Worm (Caenorhabditis elegans): ENCODE data around the gene F52C12.2.

Gene F52C12.2

DNA sequence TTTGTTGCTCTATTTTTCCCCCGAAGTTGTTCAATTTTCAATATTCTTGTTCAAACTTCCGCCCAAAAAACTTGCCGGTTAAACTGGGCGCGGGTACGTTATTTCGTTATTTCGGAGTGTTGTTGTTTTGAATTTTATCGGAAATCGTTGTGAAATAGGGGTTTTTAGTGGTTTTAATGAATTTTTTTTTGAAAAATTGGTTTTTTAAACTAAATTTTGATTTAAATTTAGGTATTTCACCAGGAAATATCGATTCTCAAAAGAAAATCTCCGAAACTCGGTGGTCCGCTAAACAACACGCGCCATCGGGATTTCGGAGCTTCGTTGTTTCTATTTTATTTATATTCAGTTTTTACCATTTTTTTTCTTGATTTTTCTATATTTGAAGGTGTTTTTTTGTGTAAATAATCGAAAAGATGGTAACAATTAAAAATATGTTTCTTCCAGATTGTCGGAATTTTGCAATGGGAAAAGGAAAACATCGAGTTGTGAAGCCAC, at the start of gene F52C12.2:
Gene F52C12.2 (plus strand): TSS at position 448 of the 498 bp plus-strand sequence.
- no peak for TF ChIP-seq dao-5 (tag; optimal IDR thresholded peaks at IDR 0.05)
- no peak for TF ChIP-seq him-1 (tag; optimal IDR thresholded peaks at IDR 0.05)
- TF ChIP-seq W03F9.2 (tag; optimal IDR thresholded peaks at IDR 0.05): no peak

DNA sequence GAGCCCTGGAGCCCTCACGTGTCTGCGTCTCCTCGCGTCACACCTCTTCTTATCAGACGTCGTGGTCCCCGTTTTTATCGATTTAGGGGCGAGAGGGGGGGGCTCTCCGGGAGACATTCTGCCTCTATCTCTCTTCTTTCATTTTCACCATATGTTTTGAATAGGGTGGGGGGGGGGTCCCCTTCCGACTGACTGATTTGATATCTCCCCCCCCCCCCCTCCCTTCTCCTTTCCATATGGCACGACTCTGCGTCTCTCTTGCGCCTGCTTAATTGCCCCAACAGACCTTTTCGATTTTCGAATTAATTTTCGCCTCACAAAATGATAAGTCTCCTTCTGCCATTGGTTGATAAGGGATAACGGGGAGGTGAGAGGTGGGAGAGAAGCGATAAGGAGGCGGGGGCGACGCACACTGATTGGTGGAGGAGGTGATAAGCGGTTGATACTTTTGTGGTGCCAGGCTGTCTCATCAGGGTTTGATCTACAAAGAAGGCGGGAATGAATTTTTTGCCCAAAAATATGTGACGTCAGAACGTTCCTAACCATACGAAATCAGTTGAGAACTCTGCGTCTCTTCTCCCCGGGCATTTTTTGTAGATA, 49.2 kb upstream of the F52C12.2 start:
- TF ChIP-seq W03F9.2 (tag; optimal IDR thresholded peaks at IDR 0.05) (no peak), him-1 (tag; optimal IDR thresholded peaks at IDR 0.05) (no peak), dao-5 (tag; optimal IDR thresholded peaks at IDR 0.05) (no peak)

DNA sequence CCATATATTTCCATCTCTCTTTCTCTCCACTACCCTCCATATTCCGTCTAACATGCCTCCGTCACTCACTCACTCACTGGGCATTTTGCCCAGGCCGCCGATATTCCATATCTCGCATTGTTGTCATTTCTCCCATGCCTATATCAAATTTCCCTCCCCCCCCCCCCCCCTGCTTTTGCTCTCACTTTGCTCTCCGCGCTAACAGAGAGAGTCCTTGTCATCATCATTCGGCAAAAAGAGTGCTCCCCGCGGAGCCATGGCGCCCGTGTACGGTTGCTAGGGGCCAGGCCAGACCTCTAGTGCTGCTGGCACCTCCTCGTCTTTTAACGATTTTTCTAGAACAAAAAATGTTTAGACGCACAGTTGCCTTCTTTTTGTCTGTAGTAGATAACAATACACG, 48.1 kb upstream of the F52C12.2 start:
- TF ChIP-seq W03F9.2 (tag; optimal IDR thresholded peaks at IDR 0.05): no peak
- TF ChIP-seq dao-5 (tag; optimal IDR thresholded peaks at IDR 0.05): no peak
- no peak for TF ChIP-seq him-1 (tag; optimal IDR thresholded peaks at IDR 0.05)

DNA sequence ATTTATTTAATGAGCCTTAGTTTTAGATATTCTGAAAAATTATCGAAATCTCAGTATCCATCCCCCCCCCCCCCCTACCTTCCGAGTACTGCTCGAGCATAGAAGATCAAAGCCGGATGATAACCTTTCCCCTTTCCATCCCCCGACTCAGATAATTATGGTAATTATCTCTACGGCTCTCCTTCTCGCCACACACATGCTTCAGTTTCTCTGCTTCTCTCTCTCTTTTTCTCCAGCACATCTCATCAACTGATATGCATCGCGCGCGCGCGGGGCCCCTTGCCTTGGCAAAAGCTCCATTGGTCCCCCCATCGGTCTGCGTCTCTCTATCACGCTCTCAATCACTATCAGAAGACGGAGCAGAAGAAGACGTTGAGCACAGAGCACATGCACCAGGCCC, 46.7 kb upstream of the F52C12.2 start:
- TF ChIP-seq W03F9.2 (tag; optimal IDR thresholded peaks at IDR 0.05) (no peak), dao-5 (tag; optimal IDR thresholded peaks at IDR 0.05) (no peak), him-1 (tag; optimal IDR thresholded peaks at IDR 0.05) (no peak)

DNA sequence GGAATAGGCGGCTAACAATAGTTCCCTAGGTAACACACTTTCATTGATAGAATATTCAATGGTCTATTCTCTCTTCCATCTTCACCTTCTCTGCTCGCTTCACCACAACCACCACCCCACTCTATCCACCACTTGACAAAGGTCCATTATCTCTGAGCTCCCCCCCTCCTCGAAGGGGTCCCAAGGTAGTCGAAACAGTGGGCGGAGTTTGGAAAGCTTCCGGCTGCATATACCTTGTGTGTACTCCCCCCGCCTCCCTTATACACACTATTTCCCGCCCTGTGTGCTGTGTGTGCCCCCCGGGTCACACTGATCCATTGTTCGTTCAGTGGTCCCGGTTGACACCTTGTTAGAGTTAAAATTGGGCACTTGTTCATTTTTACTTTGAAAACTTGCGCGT, 44.9 kb upstream of the F52C12.2 start:
- no peak for TF ChIP-seq dao-5 (tag; optimal IDR thresholded peaks at IDR 0.05)
- TF ChIP-seq W03F9.2 (tag; optimal IDR thresholded peaks at IDR 0.05): no peak
- TF ChIP-seq him-1 (tag; optimal IDR thresholded peaks at IDR 0.05): no peak

DNA sequence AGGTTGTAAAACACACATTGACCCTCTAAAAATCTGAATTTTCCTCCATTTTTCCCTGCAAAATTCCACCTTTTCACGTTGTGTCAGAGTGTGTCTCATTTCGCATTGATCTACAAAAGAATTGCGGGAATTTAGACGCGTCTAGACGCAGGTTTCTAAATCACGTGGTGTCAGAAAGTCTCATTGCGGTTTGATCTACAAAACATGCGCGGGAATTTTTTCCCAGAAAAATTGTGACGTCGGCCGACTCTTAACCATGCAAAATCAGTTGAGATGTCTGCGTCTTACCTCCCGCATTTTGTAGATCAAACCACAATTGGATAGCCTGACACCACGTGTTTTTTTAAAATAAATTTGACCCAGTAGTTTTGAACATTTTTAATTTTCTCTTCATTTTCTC, 44.5 kb upstream of the F52C12.2 start:
- TF ChIP-seq him-1 (tag; optimal IDR thresholded peaks at IDR 0.05) (no peak), W03F9.2 (tag; optimal IDR thresholded peaks at IDR 0.05) (no peak), dao-5 (tag; optimal IDR thresholded peaks at IDR 0.05) (no peak)

DNA sequence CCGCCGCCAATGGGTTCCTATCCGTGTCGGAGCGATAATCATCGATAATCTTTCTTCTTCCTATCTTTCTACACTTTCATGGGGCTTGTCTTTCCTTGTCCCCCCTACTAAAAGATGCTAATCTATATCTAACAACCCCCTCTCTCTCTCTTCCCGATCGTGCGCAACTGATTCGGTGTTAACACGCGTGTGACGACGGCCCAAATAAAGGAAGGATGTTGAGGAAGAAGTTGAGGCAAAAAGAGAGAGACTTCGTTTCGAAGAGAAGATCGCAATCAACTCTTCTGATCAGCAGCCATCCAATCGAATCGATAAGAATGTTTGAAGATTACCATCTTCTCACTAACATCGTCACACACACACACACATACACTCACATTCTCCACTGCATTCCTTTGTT, 42.1 kb upstream of the F52C12.2 start:
- TF ChIP-seq dao-5 (tag; optimal IDR thresholded peaks at IDR 0.05) (no peak), him-1 (tag; optimal IDR thresholded peaks at IDR 0.05) (no peak), W03F9.2 (tag; optimal IDR thresholded peaks at IDR 0.05) (no peak)

DNA sequence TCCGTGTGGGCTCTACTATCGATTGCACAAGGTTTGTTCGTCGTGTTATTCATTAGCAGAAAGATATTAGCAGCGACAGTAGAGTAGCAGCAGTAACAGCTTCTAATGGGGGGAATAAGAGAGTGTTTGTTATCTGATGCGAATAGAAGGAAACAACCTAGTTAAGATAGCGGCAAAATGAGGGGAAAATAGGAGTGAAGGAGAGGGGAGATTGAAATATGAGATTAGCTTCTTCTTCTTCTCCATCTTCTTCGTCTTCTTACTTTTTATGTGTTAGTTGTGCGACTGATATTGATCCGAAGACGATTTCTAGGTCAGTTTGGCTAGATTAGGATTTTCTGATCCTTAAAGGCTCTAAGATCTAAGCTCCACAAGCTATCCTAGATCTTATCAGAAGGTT, 38.5 kb upstream of the F52C12.2 start:
- TF ChIP-seq dao-5 (tag; optimal IDR thresholded peaks at IDR 0.05): no peak
- no peak for TF ChIP-seq W03F9.2 (tag; optimal IDR thresholded peaks at IDR 0.05)
- no peak for TF ChIP-seq him-1 (tag; optimal IDR thresholded peaks at IDR 0.05)

DNA sequence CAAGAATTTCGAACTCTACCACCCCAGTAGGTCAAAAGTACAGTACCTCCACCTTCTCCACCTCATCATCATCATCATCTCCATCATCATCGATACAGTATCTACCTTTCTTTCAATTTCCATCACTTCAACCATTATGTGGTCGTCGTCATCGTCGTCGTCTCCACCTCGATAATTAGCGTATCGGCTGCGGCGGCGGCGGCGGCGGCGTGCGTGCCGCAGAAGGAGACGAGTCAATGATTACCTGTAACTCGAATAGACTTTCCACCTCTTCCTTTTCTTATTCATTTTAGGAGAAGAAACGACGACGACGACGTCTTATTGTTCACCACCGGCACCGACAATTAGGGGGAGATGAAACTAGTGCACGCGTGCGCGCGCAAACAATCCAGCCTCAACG, 37.8 kb upstream of the F52C12.2 start:
- TF ChIP-seq him-1 (tag; optimal IDR thresholded peaks at IDR 0.05) (no peak), W03F9.2 (tag; optimal IDR thresholded peaks at IDR 0.05) (no peak), dao-5 (tag; optimal IDR thresholded peaks at IDR 0.05) (no peak)

DNA sequence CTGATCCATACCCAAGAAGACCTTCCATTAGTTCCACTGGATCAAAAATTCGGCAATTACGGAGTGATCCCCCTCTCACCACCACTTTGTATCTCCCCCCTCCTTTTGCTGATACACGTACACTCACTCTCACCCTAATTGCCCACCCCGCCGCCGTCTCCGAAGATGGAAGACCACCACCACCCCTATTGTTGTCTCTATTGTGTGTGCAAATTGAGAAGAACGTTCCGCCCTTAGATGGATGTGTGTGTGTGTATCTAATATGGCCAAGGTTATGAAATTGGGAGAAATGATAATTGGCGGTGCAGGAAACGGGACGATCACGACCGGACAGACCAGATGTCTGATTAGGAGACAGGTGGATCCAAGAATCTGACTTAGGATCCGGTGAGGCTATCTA, 37.1 kb upstream of the F52C12.2 start:
- TF ChIP-seq him-1 (tag; optimal IDR thresholded peaks at IDR 0.05) (no peak), W03F9.2 (tag; optimal IDR thresholded peaks at IDR 0.05) (no peak), dao-5 (tag; optimal IDR thresholded peaks at IDR 0.05) (no peak)

DNA sequence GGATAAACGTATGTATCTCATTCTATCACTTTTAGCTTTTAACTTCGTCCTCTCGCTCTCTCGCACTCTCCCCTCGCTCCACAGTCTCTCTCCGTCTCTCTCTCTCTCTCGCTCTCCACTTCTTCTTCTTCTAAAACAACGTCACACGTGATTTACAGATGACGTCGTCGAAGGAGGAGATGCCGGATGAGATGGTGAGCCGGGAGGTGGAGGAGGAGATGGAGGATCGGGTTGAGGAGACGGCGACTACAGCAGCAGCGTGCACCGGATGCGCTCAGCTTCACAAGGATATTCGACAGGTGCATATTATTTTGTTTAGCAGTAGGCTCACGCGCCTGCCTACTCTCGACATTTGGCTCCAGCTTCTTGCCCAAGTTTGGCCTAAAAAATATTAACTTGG, 35.6 kb upstream of the F52C12.2 start, which contains the start of gene elt-6:
Gene elt-6 (plus strand): TSS at position 159 of the 400 bp plus-strand sequence.
- TF ChIP-seq dao-5 (tag; optimal IDR thresholded peaks at IDR 0.05): no peak
- no peak for TF ChIP-seq W03F9.2 (tag; optimal IDR thresholded peaks at IDR 0.05)
- TF ChIP-seq him-1 (tag; optimal IDR thresholded peaks at IDR 0.05): no peak

DNA sequence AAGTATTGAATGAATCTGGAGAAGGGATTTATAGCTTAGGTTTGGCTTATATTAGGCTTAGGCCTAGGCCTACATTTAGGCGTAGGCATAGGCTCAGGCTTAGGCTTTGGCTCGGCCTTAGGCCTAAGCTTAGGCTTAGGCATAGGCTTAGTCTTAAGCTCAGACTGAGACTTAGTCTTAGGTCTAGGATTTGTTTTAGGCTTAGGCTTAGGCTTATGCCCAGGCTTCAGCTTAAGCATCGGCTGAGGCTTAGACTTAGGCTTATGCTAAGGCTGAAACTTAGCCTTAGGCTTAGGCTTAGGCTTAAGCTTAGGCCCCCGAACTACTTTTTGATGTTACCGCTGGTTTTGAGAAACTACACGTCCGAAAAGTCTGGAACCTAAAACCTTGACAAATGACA, 32.9 kb upstream of the F52C12.2 start:
- TF ChIP-seq dao-5 (tag; optimal IDR thresholded peaks at IDR 0.05) (no peak), him-1 (tag; optimal IDR thresholded peaks at IDR 0.05) (no peak), W03F9.2 (tag; optimal IDR thresholded peaks at IDR 0.05) (no peak)

DNA sequence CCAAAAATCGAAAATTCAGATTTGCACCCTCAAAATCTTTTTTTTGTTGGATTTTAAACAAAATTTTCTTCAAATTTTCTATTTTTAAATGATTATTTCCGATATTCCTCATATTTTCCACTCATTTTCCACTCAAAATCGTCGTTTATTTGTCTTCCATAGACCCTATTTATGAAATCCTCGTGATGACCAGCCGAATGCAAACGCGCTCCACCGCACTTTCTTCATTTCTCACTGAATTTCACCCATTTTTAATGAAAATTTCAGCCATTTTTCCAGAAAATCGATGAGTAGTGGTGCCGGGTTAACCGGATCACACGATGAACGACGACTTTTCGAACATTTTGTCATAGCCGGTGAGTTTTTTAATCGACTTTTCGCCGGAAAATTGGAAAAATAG, 29.7 kb upstream of the F52C12.2 start, which contains the start of gene denn-4:
Gene denn-4 (plus strand): TSS at position 280 of the 400 bp plus-strand sequence.
- TF ChIP-seq W03F9.2 (tag; optimal IDR thresholded peaks at IDR 0.05) (no peak), dao-5 (tag; optimal IDR thresholded peaks at IDR 0.05) (no peak), him-1 (tag; optimal IDR thresholded peaks at IDR 0.05) (no peak)

DNA sequence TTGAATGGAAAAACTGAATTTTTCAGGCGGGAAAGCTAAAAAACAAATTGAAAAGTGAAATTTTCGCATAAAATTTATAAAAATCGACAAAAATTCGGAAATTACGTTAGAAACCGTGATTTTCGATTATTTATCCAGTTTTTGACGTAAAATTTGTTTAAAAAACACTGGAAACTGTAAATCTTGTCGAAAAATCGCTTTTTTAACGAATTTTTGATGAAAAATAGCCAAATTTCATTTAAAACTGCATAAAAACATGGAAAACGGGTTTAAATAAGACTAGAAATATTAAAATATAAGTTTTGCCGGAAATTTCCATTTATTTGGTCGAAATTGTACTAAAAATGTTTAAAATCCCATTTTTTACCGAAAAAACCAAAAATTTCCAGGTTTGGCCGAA, 29.2 kb upstream of the F52C12.2 start:
- TF ChIP-seq him-1 (tag; optimal IDR thresholded peaks at IDR 0.05) (no peak), dao-5 (tag; optimal IDR thresholded peaks at IDR 0.05) (no peak), W03F9.2 (tag; optimal IDR thresholded peaks at IDR 0.05) (no peak)

DNA sequence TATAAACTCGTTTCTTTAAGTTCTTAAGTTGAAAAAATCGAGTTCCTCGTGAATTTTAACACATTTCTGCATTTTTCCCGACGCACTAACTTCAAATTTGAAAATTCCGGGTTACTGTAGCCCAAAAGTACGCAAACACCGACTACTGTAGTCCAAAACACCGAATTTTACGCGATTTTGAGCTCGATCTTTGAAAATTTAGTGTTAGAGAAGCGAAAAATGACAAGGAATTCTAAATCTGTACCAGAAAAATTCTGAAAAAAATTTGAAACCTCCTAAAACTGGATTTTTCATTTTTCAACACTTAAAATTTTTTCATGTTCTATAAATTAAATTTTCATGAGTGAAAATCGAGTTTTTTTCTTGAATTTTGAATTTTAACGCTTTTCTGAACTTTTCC, 8.2 kb upstream of the F52C12.2 start:
- TF ChIP-seq W03F9.2 (tag; optimal IDR thresholded peaks at IDR 0.05): no peak
- no peak for TF ChIP-seq him-1 (tag; optimal IDR thresholded peaks at IDR 0.05)
- TF ChIP-seq dao-5 (tag; optimal IDR thresholded peaks at IDR 0.05): no peak

Data from whole organism, L4/young adult.